Fruit fly (Drosophila melanogaster) whole organism, embryonic: ENCODE results near the gene Teh2.
A peak's percentile ranks its signal among the peaks of the same experiment; 100 is the strongest.

Source experiments
- Atf-2 ChIP-seq: fragments of 200-800 bp; sonication (Bioruptor generic); optimal IDR thresholded peaks from 2 replicates; lab custom pipeline; 2016; ENCODE audit warnings: missing biosample characterization, missing genetic modification characterization
- Atf3 ChIP-seq: fragments of 200-800 bp; sonication (Bioruptor generic); optimal IDR thresholded peaks from 3 replicates; lab custom pipeline; 2016; ENCODE audit warnings: missing biosample characterization, missing genetic modification characterization
- CG10321 ChIP-seq: fragments of 200-800 bp; sonication (Bioruptor generic); IDR thresholded peaks from 2 replicates; pipeline ENCODE4 v1.3.6; 2022; ENCODE audit warnings: missing biosample characterization, missing genetic modification characterization
- CG13624 ChIP-seq: fragments of 200-800 bp; sonication (Bioruptor generic); optimal IDR thresholded peaks from 2 replicates; lab custom pipeline; 2016; ENCODE audit warnings: missing biosample characterization, missing genetic modification characterization
- CG15269 ChIP-seq: fragments of 200-800 bp; sonication (Bioruptor generic); optimal IDR thresholded peaks from 2 replicates; lab custom pipeline; 2018; ENCODE audit warnings: missing biosample characterization, mild to moderate bottlenecking, missing genetic modification characterization, moderate library complexity
- CG16813 ChIP-seq: fragments of 200-800 bp; sonication (Bioruptor generic); IDR thresholded peaks from 3 replicates; pipeline ENCODE4 v1.3.6; 2022; ENCODE audit warnings: missing biosample characterization, missing genetic modification characterization; ENCODE audit not compliant: partially characterized antibody
- CG18599 ChIP-seq: fragments of 200-800 bp; sonication (Bioruptor generic); optimal IDR thresholded peaks from 3 replicates; lab custom pipeline; 2017; ENCODE audit warnings: missing biosample characterization, missing genetic modification characterization, mild to moderate bottlenecking, moderate library complexity, missing genetic modification reagents
- CG32532 ChIP-seq: fragments of 200-800 bp; sonication (Bioruptor generic); IDR thresholded peaks from 2 replicates; pipeline ENCODE4 v1.3.6; 2022; ENCODE audit warnings: missing biosample characterization, missing genetic modification characterization
- CG34376 ChIP-seq: fragments of 200-800 bp; sonication (Bioruptor generic); optimal IDR thresholded peaks from 2 replicates; lab custom pipeline; 2018; ENCODE audit warnings: missing biosample characterization, mild to moderate bottlenecking, missing genetic modification characterization
- CG3726 ChIP-seq: fragments of 200-800 bp; sonication (Bioruptor generic); IDR thresholded peaks from 3 replicates; pipeline ENCODE4, ENCODE4 v1.3.6; 2022; ENCODE audit warnings: missing biosample characterization, missing genetic modification characterization
- CG5180 ChIP-seq: fragments of 200-800 bp; sonication (Bioruptor generic); optimal IDR thresholded peaks from 3 replicates; lab custom pipeline; 2017; ENCODE audit warnings: missing biosample characterization, missing genetic modification characterization, mild to moderate bottlenecking, moderate library complexity, missing genetic modification reagents
- CG7372 ChIP-seq: fragments of 200-800 bp; sonication (Bioruptor generic); IDR thresholded peaks from 2 replicates; pipeline ENCODE4 v1.3.6; 2022; ENCODE audit warnings: missing biosample characterization, missing genetic modification characterization
- CG8290 ChIP-seq, 3 experiments: fragments of 200-800 bp; sonication (Bioruptor generic); optimal IDR thresholded peaks; 2 replicates each; lab custom pipeline; 2016 to 2019; ENCODE audit warnings: missing biosample characterization in 3 of 3, missing genetic modification characterization in 3 of 3, mild to moderate bottlenecking in 2 of 3, moderate library complexity in 1 of 3
- CG8944 ChIP-seq: fragments of 200-800 bp; sonication (Bioruptor generic); optimal IDR thresholded peaks from 3 replicates; lab custom pipeline; 2016; ENCODE audit warnings: missing biosample characterization, missing genetic modification characterization
- CoRest ChIP-seq: fragments of 200-800 bp; sonication (Bioruptor generic); optimal IDR thresholded peaks from 3 replicates; lab custom pipeline; 2018; ENCODE audit warnings: missing biosample characterization, mild to moderate bottlenecking, missing genetic modification characterization, moderate library complexity
- Dip2 ChIP-seq: fragments of 200-800 bp; sonication (Bioruptor generic); IDR thresholded peaks from 2 replicates; pipeline ENCODE4 v1.3.6; 2022; ENCODE audit warnings: missing biosample characterization, missing genetic modification characterization
- Doc3 ChIP-seq: fragments of 200-800 bp; sonication (Bioruptor generic); IDR thresholded peaks from 3 replicates; pipeline ENCODE4 v1.3.6; 2022; ENCODE audit warnings: missing biosample characterization, missing genetic modification characterization; ENCODE audit not compliant: partially characterized antibody
- E2f2 ChIP-seq: fragments of 200-800 bp; sonication (Bioruptor generic); IDR thresholded peaks from 2 replicates; pipeline ENCODE4 v1.3.6; 2022; ENCODE audit warnings: missing biosample characterization, missing genetic modification characterization
- Fer1 ChIP-seq: fragments of 200-800 bp; sonication (Bioruptor generic); optimal IDR thresholded peaks from 2 replicates; lab custom pipeline; 2017; ENCODE audit warnings: missing biosample characterization, mild to moderate bottlenecking, missing genetic modification characterization
- GATAe ChIP-seq: fragments of 200-800 bp; sonication (Bioruptor generic); conservative IDR thresholded peaks from 2 replicates; pipeline ENCODE4 v1.3.6; 2022; ENCODE audit warnings: missing biosample characterization, missing genetic modification characterization
- HLH3B ChIP-seq: fragments of 200-800 bp; sonication (Bioruptor generic); IDR thresholded peaks from 2 replicates; pipeline ENCODE4 v1.3.6; 2022; ENCODE audit warnings: missing biosample characterization, missing genetic modification characterization
- Hey ChIP-seq: fragments of 200-800 bp; sonication (Bioruptor generic); optimal IDR thresholded peaks from 3 replicates; lab custom pipeline; 2018; ENCODE audit warnings: missing biosample characterization, mild to moderate bottlenecking, missing genetic modification characterization
- Med ChIP-seq: fragments of 200-800 bp; sonication (Bioruptor generic); peaks from one replicate; lab custom pipeline; 2016; ENCODE audit warnings: missing biosample characterization, missing genetic modification characterization, mild to moderate bottlenecking, inconsistent platforms, moderate library complexity
- Nf-YC ChIP-seq: fragments of 200-800 bp; optimal IDR thresholded peaks from 3 replicates; lab custom pipeline; 2019; ENCODE audit warnings: missing biosample characterization, mild to moderate bottlenecking, missing genetic modification characterization, moderate library complexity
- PHDP ChIP-seq: fragments of 200-800 bp; sonication (Bioruptor generic); optimal IDR thresholded peaks from 3 replicates; lab custom pipeline; 2018; ENCODE audit warnings: missing biosample characterization, mild to moderate bottlenecking, missing genetic modification characterization, moderate library complexity
- Pdp1 ChIP-seq, 2 experiments: fragments of 200-800 bp; sonication (Bioruptor generic); optimal IDR thresholded peaks; 3 replicates each; lab custom pipeline; 2016; ENCODE audit warnings: missing biosample characterization in 2 of 2, missing genetic modification characterization in 2 of 2, mild to moderate bottlenecking in 1 of 2, moderate library complexity in 1 of 2
- Six4 ChIP-seq: fragments of 200-800 bp; sonication (Bioruptor generic); optimal IDR thresholded peaks from 2 replicates; lab custom pipeline; 2016; ENCODE audit warnings: missing biosample characterization, missing genetic modification characterization
- Stat92E ChIP-seq, 3 experiments: fragments of >200 bp in 2 of 3; fragments of 200-800 bp in 1 of 3; sonication (Bioruptor generic) in 1 of 3; optimal IDR thresholded peaks; 2 replicates each; lab custom pipeline; 2017 to 2019; ENCODE audit warnings: missing biosample characterization in 3 of 3, missing genetic modification characterization in 3 of 3, mild to moderate bottlenecking in 1 of 3, moderate library complexity in 1 of 3
- cg ChIP-seq: fragments of 200-800 bp; sonication (Bioruptor generic); optimal IDR thresholded peaks from 3 replicates; lab custom pipeline; 2019; ENCODE audit warnings: missing biosample characterization, mild to moderate bottlenecking, missing genetic modification characterization, moderate library complexity
- crol ChIP-seq: fragments of 200-800 bp; sonication (Bioruptor generic); IDR thresholded peaks from 2 replicates; pipeline ENCODE4 v1.3.6; 2022; ENCODE audit warnings: missing biosample characterization, missing genetic modification characterization
- dmrt11E ChIP-seq: fragments of 200-800 bp; sonication (Bioruptor generic); optimal IDR thresholded peaks from 3 replicates; lab custom pipeline; 2018; ENCODE audit warnings: missing biosample characterization, mild to moderate bottlenecking, missing genetic modification characterization, moderate library complexity
- eve ChIP-seq, 2 experiments: fragments of >200 bp; optimal IDR thresholded peaks; 2 replicates each; lab custom pipeline; 2017; ENCODE audit warnings: missing biosample characterization in 2 of 2, missing genetic modification characterization in 2 of 2
- exex ChIP-seq: fragments of 200-800 bp; sonication (Bioruptor generic); optimal IDR thresholded peaks from 4 replicates; lab custom pipeline; 2018; ENCODE audit warnings: missing biosample characterization, mild to moderate bottlenecking, missing genetic modification characterization, moderate library complexity
- grn ChIP-seq: fragments of 200-800 bp; sonication (Bioruptor generic); optimal IDR thresholded peaks from 3 replicates; lab custom pipeline; 2017; ENCODE audit warnings: missing biosample characterization, missing genetic modification characterization
- insv ChIP-seq, 2 experiments: fragments of 200-800 bp; sonication (Bioruptor generic); optimal IDR thresholded peaks; 3 replicates each; lab custom pipeline; 2016 to 2018; ENCODE audit warnings: missing biosample characterization in 2 of 2, missing genetic modification characterization in 2 of 2
- jigr1 ChIP-seq: fragments of 200-800 bp; sonication (Bioruptor generic); IDR thresholded peaks from 3 replicates; pipeline ENCODE4 v1.3.6; 2022; ENCODE audit warnings: missing biosample characterization, missing genetic modification characterization
- kni ChIP-seq: fragments of 200-800 bp; sonication (Bioruptor generic); optimal IDR thresholded peaks from 3 replicates; lab custom pipeline; 2017; ENCODE audit warnings: mild to moderate bottlenecking, missing biosample characterization, missing genetic modification reagents, missing genetic modification characterization
- lilli ChIP-seq: fragments of 200-800 bp; sonication (Bioruptor generic); optimal IDR thresholded peaks from 3 replicates; lab custom pipeline; 2016; ENCODE audit warnings: missing biosample characterization, missing genetic modification characterization
- mirr ChIP-seq: fragments of 200-800 bp; sonication (Bioruptor generic); optimal IDR thresholded peaks from 3 replicates; lab custom pipeline; 2018; ENCODE audit warnings: missing biosample characterization, mild to moderate bottlenecking, missing genetic modification characterization
- nau ChIP-seq: fragments of 200-800 bp; sonication (Bioruptor generic); optimal IDR thresholded peaks from 3 replicates; lab custom pipeline; 2017; ENCODE audit warnings: missing biosample characterization, mild to moderate bottlenecking, missing genetic modification characterization, missing genetic modification reagents
- nmo ChIP-seq: fragments of 200-800 bp; sonication (Bioruptor generic); optimal IDR thresholded peaks from 2 replicates; lab custom pipeline; 2018; ENCODE audit warnings: missing biosample characterization, mild to moderate bottlenecking, missing genetic modification characterization, moderate library complexity
- salm ChIP-seq: fragments of 200-800 bp; sonication (Bioruptor generic); optimal IDR thresholded peaks from 2 replicates; lab custom pipeline; 2018; ENCODE audit warnings: missing biosample characterization, mild to moderate bottlenecking, missing genetic modification characterization
- scrt ChIP-seq: fragments of 200-800 bp; sonication (Bioruptor generic); optimal IDR thresholded peaks from 2 replicates; lab custom pipeline; 2018; ENCODE audit warnings: missing biosample characterization, mild to moderate bottlenecking, missing genetic modification characterization, moderate library complexity
- slbo ChIP-seq: fragments of 200-800 bp; sonication (Bioruptor generic); IDR thresholded peaks from 2 replicates; pipeline ENCODE4 v1.3.6; 2022; ENCODE audit warnings: missing biosample characterization, missing genetic modification characterization
- sug ChIP-seq: fragments of 200-800 bp; optimal IDR thresholded peaks from 2 replicates; lab custom pipeline; 2019; ENCODE audit warnings: missing biosample characterization, mild to moderate bottlenecking, missing genetic modification characterization, moderate library complexity
- twi ChIP-seq: fragments of 200-800 bp; optimal IDR thresholded peaks from 2 replicates; lab custom pipeline; 2019; ENCODE audit warnings: missing biosample characterization, mild to moderate bottlenecking, missing genetic modification characterization, moderate library complexity
- yki ChIP-seq: fragments of >200 bp; optimal IDR thresholded peaks from 3 replicates; lab custom pipeline; 2018
- zf30C ChIP-seq: fragments of 200-800 bp; sonication (Bioruptor generic); optimal IDR thresholded peaks from 3 replicates; lab custom pipeline; 2018; ENCODE audit warnings: missing biosample characterization, mild to moderate bottlenecking, missing genetic modification characterization

Teh2 gene

dm6 chr3L:4221792-4222191 is 34.0 kb upstream of the Teh2 start:
- TF ChIP-seq CG34376 (peak; percentile 2), dmrt11E (tag; lab: Kevin White, UChicago) (no peak), Pdp1 (GFP tag; optimal IDR thresholded peaks at IDR 0.05; lab: Kevin White, UChicago) (peak in 1 of 2 experiments; percentile 60), CG3726 (GFP tag; lab: Robert Waterston, UW) (no peak), Six4 (GFP tag; lab: Kevin White, UChicago) (no peak), Stat92E (GFP tag; optimal IDR thresholded peaks at IDR 0.05; lab: Kevin White, UChicago) (no peak), mirr (GFP tag; lab: Kevin White, UChicago) (peak; percentile 22), CG8944 (GFP tag; lab: Kevin White, UChicago) (no peak), CG15269 (no peak), lilli (GFP tag; lab: Kevin White, UChicago) (no peak), jigr1 (GFP tag; lab: Robert Waterston, UW) (no peak), Dip2 (GFP tag; lab: Robert Waterston, UW) (no peak), PHDP (tag; lab: Kevin White, UChicago) (no peak), CG7372 (no peak), slbo (GFP tag; lab: Robert Waterston, UW) (no peak), CG13624 (GFP tag; lab: Kevin White, UChicago) (peak; percentile 78), grn (GFP tag; lab: Kevin White, UChicago) (peak; percentile 70), zf30C (GFP tag; lab: Kevin White, UChicago) (no peak), CoRest (tag; lab: Kevin White, UChicago) (no peak), exex (tag; lab: Kevin White, UChicago) (peak; percentile 17), salm (tag; lab: Kevin White, UChicago) (no peak), Doc3 (GFP tag; lab: Robert Waterston, UW) (no peak), Atf-2 (GFP tag; lab: Kevin White, UChicago) (no peak), GATAe (GFP tag; lab: Robert Waterston, UW) (0 out of 2 replicates have a peak, but pooled peaks have one; percentile 11), CG16813 (GFP tag; lab: Robert Waterston, UW) (no peak), scrt (GFP tag; lab: Kevin White, UChicago) (no peak), Med (GFP tag; lab: Kevin White, UChicago) (peak; percentile 75)

- no peak for TF ChIP-seq CG8290 (GFP tag; optimal IDR thresholded peaks at IDR 0.05; lab: Kevin White, UChicago)
- peak in 1 of 2 experiments; percentile 86 for TF ChIP-seq CG8290 (tag; optimal IDR thresholded peaks at IDR 0.05; lab: Kevin White, UChicago)
- TF ChIP-seq nau = no peak
- peak; percentile 10 for TF ChIP-seq nmo
- no peak for TF ChIP-seq HLH3B (GFP tag; lab: Robert Waterston, UW)
- peak; percentile 34 for TF ChIP-seq twi (tag; lab: Kevin White, UChicago)
- peak; percentile 17 for TF ChIP-seq Hey (tag; lab: Kevin White, UChicago)
- peak; percentile 26 for TF ChIP-seq CG18599 (GFP tag; lab: Kevin White, UChicago)
- peak; percentile 13 for TF ChIP-seq kni
- TF ChIP-seq Fer1 (GFP tag; lab: Kevin White, UChicago) = peak; percentile 6
- TF ChIP-seq Nf-YC = peak; percentile 34
- TF ChIP-seq Stat92E (GFP tag; optimal IDR thresholded peaks at IDR 0.05; lab: Kevin White, UChicago) = peak in 1 of 3 experiments; percentile 10
- peak; percentile 70 for TF ChIP-seq cg (GFP tag; lab: Kevin White, UChicago)
- TF ChIP-seq CG32532 (GFP tag; lab: Robert Waterston, UW) = peak; percentile 54; the same call in 1 of the 2 replicates
- TF ChIP-seq CG5180 (GFP tag; lab: Kevin White, UChicago) = peak; percentile 14
- no peak for TF ChIP-seq Atf3 (GFP tag; lab: Kevin White, UChicago)
- TF ChIP-seq Pdp1 (GFP tag; optimal IDR thresholded peaks at IDR 0.05; lab: Kevin White, UChicago) = peak in 1 of 2 experiments; percentile 44
- TF ChIP-seq E2f2 (GFP tag; lab: Robert Waterston, UW) = 0 out of 2 replicates have a peak, but pooled peaks have one; percentile 15
- TF ChIP-seq eve (GFP tag; optimal IDR thresholded peaks at IDR 0.05; lab: Kevin White, UChicago) = no peak
- TF ChIP-seq insv (GFP tag; optimal IDR thresholded peaks at IDR 0.05; lab: Kevin White, UChicago) = no peak
- peak; percentile 95 for TF ChIP-seq sug (tag; lab: Kevin White, UChicago)
- peak; percentile 99 for TF ChIP-seq crol (GFP tag; lab: Robert Waterston, UW)
- no peak for TF ChIP-seq yki (lab: Kevin White, UChicago)
- TF ChIP-seq CG10321 (GFP tag; lab: Robert Waterston, UW) = 0 out of 2 replicates have a peak, but pooled peaks have one; percentile 11
Measured at dm6 chr3L:4221226-4221770, 33.5 kb upstream of the Teh2 start.
